Worm (Caenorhabditis elegans) whole organism, L1 larva: ENCODE measurements around the gene F10E9.7.
A peak's percentile ranks its signal among the peaks of the same experiment; 100 is the strongest.

Source experiments
- aha-1 ChIP-seq: fragments of 150-350 bp; optimal IDR thresholded peaks from 2 replicates; lab custom pipeline; 2014; ENCODE audit warnings: missing biosample characterization, missing genetic modification characterization
- blmp-1 ChIP-seq: fragments of 150-350 bp; optimal IDR thresholded peaks from 2 replicates; lab custom pipeline; 2014; ENCODE audit warnings: missing biosample characterization, missing genetic modification characterization
- ceh-8 ChIP-seq: fragments of 200-800 bp; sonication (Bioruptor generic); optimal IDR thresholded peaks from 2 replicates; lab custom pipeline; 2018; ENCODE audit warnings: mild to moderate bottlenecking, missing genetic modification characterization, moderate library complexity, missing compliant biosample characterization
- ceh-88 ChIP-seq: fragments of 200-800 bp; sonication (Bioruptor generic); IDR thresholded peaks from 2 replicates; pipeline ENCODE4 v1.3.6; 2022; ENCODE audit warnings: missing genetic modification characterization, missing compliant biosample characterization
- ceh-90 ChIP-seq: sonication (generic microtip); optimal IDR thresholded peaks from 2 replicates; lab custom pipeline; 2016; ENCODE audit warnings: missing genetic modification characterization, missing compliant biosample characterization
- dpl-1 ChIP-seq, 3 experiments: fragments of 150-350 bp in 2 of 3; sonication (generic microtip) in 1 of 3; optimal IDR thresholded peaks; 2 replicates each; lab custom pipeline; 2014 to 2017; ENCODE audit warnings: missing biosample characterization in 3 of 3, missing genetic modification characterization in 3 of 3, missing genetic modification reagents in 3 of 3
- dsc-1 ChIP-seq: sonication (generic microtip); optimal IDR thresholded peaks from 2 replicates; lab custom pipeline; 2016; ENCODE audit warnings: mild to moderate bottlenecking, missing genetic modification characterization, missing compliant biosample characterization
- efl-1 ChIP-seq, 4 experiments: fragments of 150-350 bp; optimal IDR thresholded peaks in 3 of 4; peaks in 1 of 4; 1 replicate in 1 of 4; 2 replicates in 3 of 4; lab custom pipeline; 2014; ENCODE audit warnings: missing biosample characterization in 2 of 4, missing genetic modification characterization in 2 of 4, missing genetic modification reagents in 2 of 4
- efl-3 ChIP-seq: fragments of 200-800 bp; sonication (Bioruptor generic); optimal IDR thresholded peaks from 2 replicates; lab custom pipeline; 2018; ENCODE audit warnings: mild to moderate bottlenecking, missing genetic modification characterization, missing compliant biosample characterization
- egl-13 ChIP-seq: sonication (generic microtip); optimal IDR thresholded peaks from 2 replicates; lab custom pipeline; 2016; ENCODE audit warnings: missing genotype, missing genetic modification reagents, missing genetic modification characterization, missing compliant biosample characterization
- elt-3 ChIP-seq, 6 experiments: fragments of 150-350 bp in 1 of 6; sonication (generic microtip); optimal IDR thresholded peaks; 2 replicates each; lab custom pipeline; 2017 to 2018; ENCODE audit warnings: missing biosample characterization in 6 of 6, missing genetic modification characterization in 6 of 6, inconsistent platforms in 1 of 6
- ets-5 ChIP-seq: fragments of 200-800 bp; sonication (Bioruptor generic); IDR thresholded peaks from 2 replicates; pipeline ENCODE4 v1.3.6; 2022; ENCODE audit warnings: missing genetic modification characterization, missing compliant biosample characterization
- irx-1 ChIP-seq: sonication (generic microtip); optimal IDR thresholded peaks from 2 replicates; lab custom pipeline; 2016; ENCODE audit warnings: missing genetic modification characterization, missing compliant biosample characterization
- lin-14 ChIP-seq: fragments of 200-800 bp; sonication (Bioruptor generic); optimal IDR thresholded peaks from 2 replicates; lab custom pipeline; 2018; ENCODE audit warnings: mild to moderate bottlenecking, missing genetic modification characterization, moderate library complexity, missing compliant biosample characterization
- lin-35 ChIP-seq, 2 experiments: fragments of 150-350 bp; optimal IDR thresholded peaks; 2 replicates each; lab custom pipeline; 2014; ENCODE audit warnings: missing biosample characterization in 2 of 2, missing genetic modification characterization in 2 of 2, missing genetic modification reagents in 2 of 2
- lir-3 ChIP-seq: sonication (generic microtip); optimal IDR thresholded peaks from 2 replicates; lab custom pipeline; 2016; ENCODE audit warnings: mild to moderate bottlenecking, missing genetic modification characterization, moderate library complexity, missing compliant biosample characterization; ENCODE audit not compliant: poor library complexity
- lsy-2 ChIP-seq, 2 experiments: fragments of 150-350 bp; optimal IDR thresholded peaks; 2 replicates each; lab custom pipeline; 2014; ENCODE audit warnings: missing biosample characterization in 2 of 2, missing genetic modification characterization in 2 of 2
- mdl-1 ChIP-seq, 2 experiments: fragments of 150-350 bp; optimal IDR thresholded peaks; 2 replicates each; lab custom pipeline; 2014 to 2017; ENCODE audit warnings: missing biosample characterization in 2 of 2, missing genetic modification characterization in 2 of 2, inconsistent platforms in 1 of 2
- nhr-20 ChIP-seq: sonication (generic microtip); optimal IDR thresholded peaks from 2 replicates; lab custom pipeline; 2016; ENCODE audit warnings: mild to moderate bottlenecking, missing genetic modification characterization, missing compliant biosample characterization
- nhr-28 ChIP-seq: fragments of 150-350 bp; optimal IDR thresholded peaks from 2 replicates; lab custom pipeline; 2014; ENCODE audit warnings: missing biosample characterization, missing genetic modification characterization
- nhr-47 ChIP-seq: sonication (generic microtip); optimal IDR thresholded peaks from 2 replicates; lab custom pipeline; 2016; ENCODE audit warnings: mild to moderate bottlenecking, missing genetic modification characterization, moderate library complexity, missing compliant biosample characterization
- nhr-76 ChIP-seq: sonication (generic microtip); optimal IDR thresholded peaks from 2 replicates; lab custom pipeline; 2017; ENCODE audit warnings: missing biosample characterization, missing genetic modification characterization
- nhr-84 ChIP-seq: sonication (generic microtip); optimal IDR thresholded peaks from 2 replicates; lab custom pipeline; 2017; ENCODE audit warnings: missing biosample characterization, missing genetic modification characterization
- rnt-1 ChIP-seq: sonication (generic microtip); optimal IDR thresholded peaks from 2 replicates; lab custom pipeline; 2016; ENCODE audit warnings: mild to moderate bottlenecking, missing genetic modification characterization, moderate library complexity, missing compliant biosample characterization
- snpc-4 ChIP-seq: fragments of 150-350 bp; optimal IDR thresholded peaks from 2 replicates; lab custom pipeline; 2014; ENCODE audit warnings: missing biosample characterization, missing genetic modification characterization
- snu-23 ChIP-seq: sonication (generic microtip); optimal IDR thresholded peaks from 2 replicates; lab custom pipeline; 2016; ENCODE audit warnings: missing genetic modification characterization, missing compliant biosample characterization
- swsn-7 ChIP-seq: sonication (generic microtip); optimal IDR thresholded peaks from 2 replicates; lab custom pipeline; 2016; ENCODE audit warnings: missing genetic modification characterization, missing compliant biosample characterization
- tlp-1 ChIP-seq: fragments of 150-350 bp; optimal IDR thresholded peaks from 2 replicates; lab custom pipeline; 2014; ENCODE audit warnings: missing biosample characterization, missing genetic modification characterization
- vab-15 ChIP-seq: sonication (generic microtip); optimal IDR thresholded peaks from 2 replicates; lab custom pipeline; 2017; ENCODE audit warnings: missing genotype, mild to moderate bottlenecking, missing genetic modification characterization, missing compliant biosample characterization
- xbp-1 ChIP-seq: sonication (generic microtip); optimal IDR thresholded peaks from 2 replicates; lab custom pipeline; 2016; ENCODE audit warnings: missing genetic modification characterization, missing compliant biosample characterization
- zip-4 ChIP-seq: fragments of 200-800 bp; sonication (Bioruptor generic); optimal IDR thresholded peaks from 2 replicates; lab custom pipeline; 2018; ENCODE audit warnings: mild to moderate bottlenecking, missing genetic modification characterization, moderate library complexity, missing compliant biosample characterization

The F10E9.7 gene

DNA sequence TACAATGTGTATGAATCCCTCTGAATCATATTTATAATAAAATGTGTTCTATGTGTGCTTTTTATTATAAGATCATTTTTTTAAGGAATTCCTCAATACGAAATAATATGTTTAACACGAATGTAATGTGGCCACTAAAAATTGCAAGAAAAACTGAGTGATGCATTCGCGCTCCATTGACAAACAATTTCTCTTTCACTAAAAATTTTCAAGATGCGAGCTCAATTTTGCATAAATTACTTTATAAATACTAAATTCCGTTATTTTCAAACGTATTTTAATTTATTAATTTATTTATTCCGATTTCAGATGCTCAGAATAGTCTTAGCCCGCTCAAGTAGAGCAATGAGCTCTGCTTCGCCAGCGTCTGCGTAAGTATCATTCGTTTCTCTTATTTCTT lies 41.5 kb downstream of the F10E9.7 start, which contains the start of gene mrps-9:
mrps-9 (plus strand) TSS at position 310 of the 400 bp plus-strand sequence.
- peak in 1 of 2 experiments; percentile 60 for TF ChIP-seq lsy-2 (tag; optimal IDR thresholded peaks at IDR 0.05; lab: Kevin White, UChicago)
- no peak for TF ChIP-seq vab-15
- TF ChIP-seq aha-1 (tag; lab: Kevin White, UChicago): no peak
- peak; percentile 30 for TF ChIP-seq snu-23 (GFP tag; lab: Kevin White, UChicago)
- peak; percentile 15 for TF ChIP-seq swsn-7 (tag; lab: Kevin White, UChicago)
- peak; percentile 78 for TF ChIP-seq blmp-1 (tag; lab: Kevin White, UChicago)
- peak; percentile 26 for TF ChIP-seq rnt-1 (tag; lab: Kevin White, UChicago)
- peak; percentile 0 for TF ChIP-seq nhr-20
- TF ChIP-seq lin-35 (GFP tag; optimal IDR thresholded peaks at IDR 0.05; lab: Kevin White, UChicago): peak; percentile 27 to 41
- peak; percentile 30 for TF ChIP-seq lir-3 (tag; lab: Kevin White, UChicago)
- peak; percentile 11 to 64 (median 37) for TF ChIP-seq dpl-1 (GFP tag; optimal IDR thresholded peaks at IDR 0.05; lab: Kevin White, UChicago)
- TF ChIP-seq lin-14: peak; percentile 38
- no peak for TF ChIP-seq irx-1 (tag; lab: Kevin White, UChicago)
- peak; percentile 30 to 36 for TF ChIP-seq efl-1 (optimal IDR thresholded peaks at IDR 0.05; lab: Kevin White, UChicago)
- TF ChIP-seq efl-1 (GFP tag; optimal IDR thresholded peaks at IDR 0.05 in 1 of 2; lab: Kevin White, UChicago): peak; percentile 31 to 92
- TF ChIP-seq xbp-1 (tag; lab: Kevin White, UChicago): peak; percentile 9

DNA sequence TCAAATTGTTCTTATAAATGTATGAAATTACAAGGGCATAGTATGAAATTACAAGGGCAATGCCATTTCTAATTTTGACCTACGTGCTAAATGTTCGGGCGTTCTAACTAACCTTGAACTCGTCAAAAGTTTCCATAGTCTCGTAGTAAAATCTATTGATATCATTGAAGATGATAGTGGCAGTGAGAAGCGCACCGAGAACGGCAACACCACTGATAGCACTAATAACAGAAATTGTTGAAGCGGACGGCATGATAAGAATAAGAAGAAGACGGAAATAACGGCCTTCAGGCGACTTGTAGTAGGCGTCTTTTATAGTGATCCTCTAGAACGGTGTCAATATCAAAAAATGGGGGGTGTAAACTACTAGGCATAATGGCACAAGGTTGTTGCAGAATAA lies 43.9 kb downstream of the F10E9.7 start, which contains the start of gene col-91:
col-91 (minus strand) TSS at position 288 of the 400 bp plus-strand sequence.
- TF ChIP-seq nhr-28: no peak
- TF ChIP-seq lin-14: peak; percentile 40
- TF ChIP-seq elt-3 (tag; optimal IDR thresholded peaks at IDR 0.05; lab: Kevin White, UChicago): peak in 3 of 6 experiments; percentile 3 to 42 (median 36)

DNA sequence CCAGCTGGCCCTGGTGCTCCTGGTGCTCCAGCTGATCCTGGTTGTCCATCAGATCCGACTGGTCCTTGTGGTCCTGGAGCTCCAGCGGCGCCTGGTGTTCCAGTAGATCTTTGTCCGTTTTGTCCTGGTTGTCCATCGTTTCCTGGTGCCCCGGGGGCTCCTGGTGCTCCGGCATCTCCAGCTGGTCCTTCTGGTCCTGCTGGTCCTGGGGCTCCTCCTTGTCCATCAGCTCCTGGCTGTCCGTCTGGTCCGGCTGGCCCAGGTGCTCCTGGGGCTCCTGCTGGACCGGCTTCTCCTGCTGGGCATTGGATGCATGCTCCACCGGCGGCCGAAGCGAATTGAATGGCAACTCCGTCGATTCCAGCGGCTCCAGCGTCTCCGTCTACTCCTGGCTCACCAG lies 44.6 kb downstream of the F10E9.7 start:
- no peak for TF ChIP-seq nhr-76 (tag; lab: Kevin White, UChicago)
- TF ChIP-seq ceh-8: peak; percentile 33

DNA sequence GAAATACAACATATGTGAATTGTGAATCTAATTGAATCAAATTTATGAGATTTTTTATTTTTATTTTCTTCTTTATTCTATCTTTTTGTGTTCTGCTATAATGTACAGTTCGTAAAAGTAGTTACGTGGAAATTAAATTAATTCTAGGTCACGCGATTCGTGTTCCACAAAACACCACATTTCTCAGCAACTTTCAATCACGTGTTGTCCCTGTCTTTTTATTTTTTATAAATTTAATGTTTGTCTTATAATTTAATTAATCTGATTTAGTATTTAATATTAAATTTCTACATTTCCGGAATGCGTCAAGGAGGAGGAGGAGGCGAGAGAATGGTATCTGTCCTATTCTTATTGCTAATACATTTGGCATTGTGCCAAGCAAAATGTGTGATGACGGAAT lies 49.2 kb downstream of the F10E9.7 start, which contains the start of gene ncr-2:
ncr-2 (plus strand) TSS at position 301 of the 400 bp plus-strand sequence.
- TF ChIP-seq ceh-8 (no peak), snpc-4 (no peak), lir-3 (tag; lab: Kevin White, UChicago) (no peak), nhr-84 (tag; lab: Kevin White, UChicago) (no peak), ets-5 (no peak), blmp-1 (tag; lab: Kevin White, UChicago) (no peak), dsc-1 (tag; lab: Kevin White, UChicago) (no peak), efl-3 (GFP tag; lab: Kevin White, UChicago) (no peak), rnt-1 (tag; lab: Kevin White, UChicago) (no peak), tlp-1 (tag; lab: Kevin White, UChicago) (no peak), mdl-1 (tag; optimal IDR thresholded peaks at IDR 0.05; lab: Kevin White, UChicago) (no peak), ceh-88 (GFP tag; lab: Robert Waterston, UW) (no peak), egl-13 (no peak), zip-4 (GFP tag; lab: Kevin White, UChicago) (no peak), ceh-90 (tag; lab: Kevin White, UChicago) (no peak), elt-3 (tag; optimal IDR thresholded peaks at IDR 0.05; lab: Kevin White, UChicago) (no peak), nhr-47 (no peak)
- TF ChIP-seq, all 84 proteins: peak for 0
